Fruit fly (Drosophila melanogaster) whole organism, pupa: ENCODE data around the gene aqz.

Experiments used
- CG10348 ChIP-seq: fragments of 200-800 bp; sonication (Bioruptor generic); IDR thresholded peaks from 2 replicates; pipeline ENCODE4 v1.3.6; 2022; ENCODE audit warnings: missing biosample characterization, missing genetic modification characterization
- CG12605 ChIP-seq: fragments of 200-800 bp; sonication (Bioruptor generic); IDR thresholded peaks from 2 replicates; pipeline ENCODE4 v1.3.6; 2022; ENCODE audit warnings: missing biosample characterization, missing genetic modification characterization
- CG13204 ChIP-seq: fragments of 200-800 bp; sonication (Bioruptor generic); optimal IDR thresholded peaks from 2 replicates; lab custom pipeline; 2018; ENCODE audit warnings: missing biosample characterization, mild to moderate bottlenecking, missing genetic modification characterization, moderate library complexity
- CG14655 ChIP-seq: fragments of 200-800 bp; sonication (Bioruptor generic); optimal IDR thresholded peaks from 3 replicates; lab custom pipeline; 2017; ENCODE audit warnings: mild to moderate bottlenecking, missing biosample characterization, missing genetic modification reagents, missing genetic modification characterization
- CG15710 ChIP-seq: fragments of 200-800 bp; sonication (Bioruptor generic); optimal IDR thresholded peaks from 2 replicates; lab custom pipeline; 2018; ENCODE audit warnings: missing biosample characterization, mild to moderate bottlenecking, missing genetic modification characterization, moderate library complexity
- CG17806 ChIP-seq: fragments of 200-800 bp; sonication (Bioruptor generic); optimal IDR thresholded peaks from 2 replicates; lab custom pipeline; 2018; ENCODE audit warnings: missing biosample characterization, mild to moderate bottlenecking, missing genetic modification characterization, moderate library complexity
- CG32121 ChIP-seq: fragments of 200-800 bp; sonication (Bioruptor generic); IDR thresholded peaks from 2 replicates; pipeline ENCODE4 v1.3.6; 2022; ENCODE audit warnings: missing biosample characterization, missing genetic modification characterization
- CG34367 ChIP-seq: fragments of 200-800 bp; sonication (Bioruptor generic); optimal IDR thresholded peaks from 2 replicates; lab custom pipeline; 2018; ENCODE audit warnings: missing biosample characterization, mild to moderate bottlenecking, missing genetic modification characterization
- CG4496 ChIP-seq: fragments of 200-800 bp; sonication (Bioruptor generic); IDR thresholded peaks from 3 replicates; pipeline ENCODE4 v1.3.6; 2022; ENCODE audit warnings: missing biosample characterization, missing genetic modification characterization
- CG8159 ChIP-seq: fragments of 200-800 bp; sonication (Bioruptor generic); optimal IDR thresholded peaks from 3 replicates; lab custom pipeline; 2018; ENCODE audit warnings: missing biosample characterization, mild to moderate bottlenecking, missing genetic modification characterization, moderate library complexity
- CG8301 ChIP-seq: fragments of 200-800 bp; sonication (Bioruptor generic); optimal IDR thresholded peaks from 2 replicates; lab custom pipeline; 2018; ENCODE audit warnings: missing biosample characterization, mild to moderate bottlenecking, missing genetic modification characterization
- CG9948 ChIP-seq: fragments of 200-800 bp; sonication (Bioruptor generic); optimal IDR thresholded peaks from 2 replicates; lab custom pipeline; 2018; ENCODE audit warnings: missing biosample characterization, mild to moderate bottlenecking, missing genetic modification characterization, moderate library complexity
- D1 ChIP-seq: fragments of 200-800 bp; sonication (Bioruptor generic); optimal IDR thresholded peaks from 2 replicates; lab custom pipeline; 2018; ENCODE audit warnings: missing biosample characterization, mild to moderate bottlenecking, missing genetic modification characterization, moderate library complexity
- EcR ChIP-seq: fragments of 200-800 bp; sonication (Bioruptor generic); optimal IDR thresholded peaks from 3 replicates; lab custom pipeline; 2019; ENCODE audit warnings: missing biosample characterization, missing genetic modification characterization, mild to moderate bottlenecking, moderate library complexity, missing genetic modification reagents
- Ets98B ChIP-seq: fragments of 200-800 bp; sonication (Bioruptor generic); IDR thresholded peaks from 2 replicates; pipeline ENCODE4 v1.3.6; 2022; ENCODE audit warnings: missing biosample characterization, missing genetic modification characterization
- Pif1A ChIP-seq: fragments of 200-800 bp; sonication (Bioruptor generic); optimal IDR thresholded peaks from 3 replicates; lab custom pipeline; 2016; ENCODE audit warnings: missing biosample characterization, missing genetic modification characterization
- Pif1B ChIP-seq: fragments of 200-800 bp; sonication (Bioruptor generic); optimal IDR thresholded peaks from 3 replicates; lab custom pipeline; 2016; ENCODE audit warnings: missing biosample characterization, missing genetic modification characterization
- Snoo ChIP-seq: fragments of 200-800 bp; sonication (Bioruptor generic); optimal IDR thresholded peaks from 3 replicates; lab custom pipeline; 2017; ENCODE audit warnings: missing biosample characterization, mild to moderate bottlenecking, missing genetic modification characterization, inconsistent platforms
- fd96Ca ChIP-seq: fragments of 200-800 bp; sonication (Bioruptor generic); IDR thresholded peaks from 3 replicates; pipeline ENCODE4 v1.3.6; 2022; ENCODE audit warnings: missing biosample characterization, missing genetic modification characterization
- gl ChIP-seq: fragments of 200-800 bp; sonication (Bioruptor generic); optimal IDR thresholded peaks from 2 replicates; lab custom pipeline; 2018; ENCODE audit warnings: missing biosample characterization, mild to moderate bottlenecking, missing genetic modification characterization
- rn ChIP-seq: fragments of 200-800 bp; sonication (Bioruptor generic); IDR thresholded peaks from 2 replicates; pipeline ENCODE4 v1.3.6; 2022; ENCODE audit warnings: missing biosample characterization, missing genetic modification characterization

The aqz gene

dm6 chr3R:8809712-8810111 lies 10.8 kb downstream of the aqz start:
- TF ChIP-seq EcR (peak; percentile 79), rn (GFP tag; lab: Robert Waterston, UW) (no peak), CG10348 (GFP tag; lab: Robert Waterston, UW) (no peak)

DNA sequence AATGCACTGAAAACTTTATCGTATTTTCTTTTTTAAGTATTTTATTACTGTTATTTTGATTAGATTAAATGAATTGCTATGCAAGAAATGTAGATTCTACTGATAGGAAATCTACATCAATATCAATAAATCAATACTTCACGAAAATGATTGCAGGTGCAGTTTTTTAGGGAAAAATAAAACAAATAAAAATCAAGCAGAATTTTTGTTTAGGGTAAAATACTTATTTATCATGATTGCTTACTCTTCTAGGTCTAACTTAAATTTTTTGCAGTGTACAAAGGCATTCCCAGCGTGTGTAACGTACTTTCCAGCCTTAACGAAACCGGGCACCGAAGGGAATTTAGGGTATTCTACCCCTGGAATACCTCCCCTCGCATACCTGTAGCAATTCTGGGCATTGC lies 12.0 kb downstream of the aqz start:
- peak; percentile 68 for TF ChIP-seq CG9948 (tag; lab: Kevin White, UChicago)
- peak; percentile 36 for TF ChIP-seq CG8301 (tag; lab: Kevin White, UChicago)
- TF ChIP-seq Pif1B (GFP tag; lab: Kevin White, UChicago) = no peak
- TF ChIP-seq D1 (tag; lab: Kevin White, UChicago) = peak; percentile 40
- TF ChIP-seq CG12605 = no peak
- TF ChIP-seq CG14655 = no peak
- TF ChIP-seq gl (tag; lab: Kevin White, UChicago) = peak; percentile 27
- TF ChIP-seq Ets98B (GFP tag; lab: Robert Waterston, UW) = no peak
- peak; percentile 45 for TF ChIP-seq Snoo (tag; lab: Kevin White, UChicago)
- TF ChIP-seq Pif1A (GFP tag; lab: Kevin White, UChicago) = no peak
- no peak for TF ChIP-seq EcR
- TF ChIP-seq CG17806 (tag; lab: Kevin White, UChicago) = peak; percentile 78
- TF ChIP-seq CG13204 (GFP tag; lab: Kevin White, UChicago) = no peak
- TF ChIP-seq CG8159 (tag; lab: Kevin White, UChicago) = peak; percentile 82
- TF ChIP-seq CG4496 = peak; percentile 19; the same call in 1 of the 3 replicates
- TF ChIP-seq CG15710 (tag; lab: Kevin White, UChicago) = peak; percentile 70
- TF ChIP-seq CG34367 (tag; lab: Kevin White, UChicago) = peak; percentile 62
- TF ChIP-seq, all 21 proteins: peak for 10

DNA sequence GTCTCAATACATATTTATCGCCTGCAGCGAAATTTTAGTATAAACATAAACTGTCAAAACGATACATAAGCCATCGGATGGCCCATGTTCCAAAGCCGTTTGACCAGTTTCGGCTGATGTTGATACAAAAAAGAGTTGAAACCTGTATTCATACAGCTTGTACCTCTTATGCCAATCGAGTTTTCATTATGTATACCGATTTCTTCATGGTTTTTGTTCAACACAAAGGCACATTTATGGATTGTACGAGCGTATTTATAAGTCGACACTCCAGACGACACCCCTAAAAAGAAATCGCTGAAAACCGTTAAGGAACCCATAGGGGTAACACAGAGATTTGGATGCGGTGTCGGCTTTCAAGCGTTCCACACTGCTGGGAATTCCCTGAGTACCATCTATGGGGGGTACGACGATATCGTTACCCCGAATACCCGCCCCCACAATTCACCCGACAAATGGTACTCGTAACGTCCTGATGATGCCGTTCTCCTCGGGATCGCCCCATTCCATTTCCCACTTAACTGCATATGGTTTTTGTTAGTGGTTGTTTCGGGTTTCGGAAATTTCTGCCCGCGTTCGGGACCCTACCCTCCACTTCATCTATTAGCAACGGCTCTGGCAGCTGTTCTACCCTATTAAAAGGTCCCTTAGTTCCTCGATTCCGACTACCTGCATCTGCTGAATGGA lies 12.5 kb downstream of the aqz start:
- TF ChIP-seq CG13204 (GFP tag; lab: Kevin White, UChicago) (no peak), CG17806 (tag; lab: Kevin White, UChicago) (no peak), Pif1A (GFP tag; lab: Kevin White, UChicago) (no peak), CG4496 (no peak), EcR (peak; percentile 48)

DNA sequence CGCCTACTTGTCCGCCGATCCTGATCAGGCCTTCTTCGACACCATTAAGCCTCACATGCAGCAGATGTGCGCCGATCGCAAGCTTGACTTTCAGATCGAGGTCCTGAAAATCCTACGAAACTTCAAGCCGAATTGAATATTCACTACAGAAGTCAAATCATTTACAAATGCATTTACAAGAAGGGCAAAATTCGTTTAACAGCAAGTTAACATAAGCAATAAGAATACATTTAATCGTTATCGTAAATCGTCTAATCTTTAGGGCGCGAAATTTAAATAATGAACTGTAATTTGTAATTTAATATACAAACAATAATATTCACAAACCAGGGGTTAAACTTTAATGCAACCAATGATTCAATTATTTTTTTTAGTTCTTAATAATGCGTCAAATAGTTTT lies 13.4 kb downstream of the aqz start:
- TF ChIP-seq Pif1B (GFP tag; lab: Kevin White, UChicago) (no peak), CG8301 (tag; lab: Kevin White, UChicago) (no peak), Snoo (tag; lab: Kevin White, UChicago) (no peak), Pif1A (GFP tag; lab: Kevin White, UChicago) (no peak), rn (GFP tag; lab: Robert Waterston, UW) (no peak), CG9948 (tag; lab: Kevin White, UChicago) (no peak), CG34367 (tag; lab: Kevin White, UChicago) (no peak), CG17806 (tag; lab: Kevin White, UChicago) (no peak), D1 (tag; lab: Kevin White, UChicago) (no peak), EcR (no peak), gl (tag; lab: Kevin White, UChicago) (no peak), CG10348 (GFP tag; lab: Robert Waterston, UW) (no peak), CG13204 (GFP tag; lab: Kevin White, UChicago) (no peak), CG32121 (no peak), CG15710 (tag; lab: Kevin White, UChicago) (no peak), Ets98B (GFP tag; lab: Robert Waterston, UW) (no peak), fd96Ca (no peak), CG4496 (no peak), CG8159 (tag; lab: Kevin White, UChicago) (no peak)

dm6 chr3R:8806638-8807037 lies 13.8 kb downstream of the aqz start:
- TF ChIP-seq Ets98B (GFP tag; lab: Robert Waterston, UW) = no peak
- TF ChIP-seq CG12605 = no peak
- TF ChIP-seq rn (GFP tag; lab: Robert Waterston, UW) = no peak
- TF ChIP-seq EcR = no peak
- TF ChIP-seq CG4496 = no peak
- TF ChIP-seq CG34367 (tag; lab: Kevin White, UChicago) = no peak
- TF ChIP-seq CG17806 (tag; lab: Kevin White, UChicago) = no peak
- TF ChIP-seq CG13204 (GFP tag; lab: Kevin White, UChicago) = no peak
- TF ChIP-seq CG14655 = no peak

DNA sequence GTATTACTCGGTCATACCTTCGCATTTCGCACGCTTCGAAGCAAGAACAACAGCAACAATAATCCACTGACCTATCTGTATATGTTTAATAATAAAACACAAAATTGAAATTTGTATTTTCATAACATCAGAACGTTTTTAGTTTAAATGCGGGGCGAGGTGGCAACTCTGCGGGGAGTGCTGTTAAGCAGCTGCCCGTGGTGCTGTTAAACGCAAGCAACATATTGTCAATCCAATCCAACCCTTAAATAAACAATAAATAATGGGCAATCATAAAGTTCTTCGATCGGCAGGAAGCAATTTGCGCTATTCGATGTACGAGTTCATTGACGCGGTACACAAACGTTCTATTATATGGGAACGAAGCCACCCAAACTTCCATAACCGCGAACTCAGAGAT lies 14.4 kb downstream of the aqz start, which contains the start of gene hng2:
Gene hng2 (plus strand): TSS at position 219 of the 400 bp plus-strand sequence.
- TF ChIP-seq Snoo (tag; lab: Kevin White, UChicago) (no peak), fd96Ca (no peak), CG17806 (tag; lab: Kevin White, UChicago) (no peak), Ets98B (GFP tag; lab: Robert Waterston, UW) (no peak), CG4496 (no peak), Pif1A (GFP tag; lab: Kevin White, UChicago) (no peak), CG12605 (no peak), CG13204 (GFP tag; lab: Kevin White, UChicago) (no peak), EcR (no peak), CG15710 (tag; lab: Kevin White, UChicago) (no peak), CG32121 (no peak), Pif1B (GFP tag; lab: Kevin White, UChicago) (no peak), CG8301 (tag; lab: Kevin White, UChicago) (no peak)
- TF ChIP-seq, all 21 proteins: peak for 0
